Worm (Caenorhabditis elegans) whole organism, L3 larva: Measurements from ENCODE around the gene sax-7.

Experiments used
- R02D3.7 ChIP-seq: fragments of 150-350 bp; optimal IDR thresholded peaks from 2 replicates; lab custom pipeline; 2014; ENCODE audit warnings: missing biosample characterization, missing genetic modification characterization
- ZK546.5 ChIP-seq: sonication (generic microtip); optimal IDR thresholded peaks from 2 replicates; lab custom pipeline; 2017; ENCODE audit warnings: missing biosample characterization, missing genetic modification characterization
- aly-2 ChIP-seq: fragments of 150-350 bp; optimal IDR thresholded peaks from 2 replicates; lab custom pipeline; 2014; ENCODE audit warnings: missing biosample characterization, missing genetic modification characterization
- ama-1 ChIP-seq: fragments of 150-350 bp; optimal IDR thresholded peaks from 2 replicates; lab custom pipeline; 2018
- ceh-28 ChIP-seq: fragments of 150-350 bp; optimal IDR thresholded peaks from 2 replicates; lab custom pipeline; 2014; ENCODE audit warnings: missing biosample characterization, missing genetic modification reagents, missing genetic modification characterization
- ceh-82 ChIP-seq: fragments of 150-350 bp; optimal IDR thresholded peaks from 2 replicates; lab custom pipeline; 2014; ENCODE audit warnings: missing biosample characterization, missing genetic modification characterization
- ceh-9 ChIP-seq: sonication (generic microtip); optimal IDR thresholded peaks from 2 replicates; lab custom pipeline; 2018; ENCODE audit warnings: missing biosample characterization, missing genetic modification characterization
- daf-12 ChIP-seq: fragments of 150-350 bp; optimal IDR thresholded peaks from 2 replicates; lab custom pipeline; 2014; ENCODE audit warnings: missing biosample characterization, missing genetic modification reagents, missing genetic modification characterization
- egl-5 ChIP-seq: fragments of 150-350 bp; optimal IDR thresholded peaks from 2 replicates; lab custom pipeline; 2017; ENCODE audit warnings: missing biosample characterization, missing genetic modification reagents, missing genetic modification characterization, inconsistent platforms
- elt-1 ChIP-seq: fragments of 150-350 bp; optimal IDR thresholded peaks from 2 replicates; lab custom pipeline; 2014; ENCODE audit warnings: missing biosample characterization, missing genetic modification characterization
- elt-2 ChIP-seq: sonication (generic microtip); optimal IDR thresholded peaks from 2 replicates; lab custom pipeline; 2016; ENCODE audit warnings: missing genetic modification reagents, mild to moderate bottlenecking, missing genetic modification characterization, missing compliant biosample characterization
- elt-3 ChIP-seq, 3 experiments: fragments of 150-350 bp in 1 of 3; sonication (generic microtip) in 2 of 3; optimal IDR thresholded peaks; 2 replicates in 2 of 3; 4 replicates in 1 of 3; lab custom pipeline; 2014 to 2017; ENCODE audit warnings: missing biosample characterization in 3 of 3, missing genetic modification characterization in 3 of 3
- eor-1 ChIP-seq, 2 experiments: fragments of 150-350 bp; optimal IDR thresholded peaks; 2 replicates each; lab custom pipeline; 2014 to 2018; ENCODE audit warnings: missing biosample characterization in 2 of 2, missing genetic modification characterization in 2 of 2
- fkh-10 ChIP-seq: sonication (generic microtip); optimal IDR thresholded peaks from 2 replicates; lab custom pipeline; 2017; ENCODE audit warnings: missing biosample characterization, missing genetic modification reagents, missing genetic modification characterization
- fkh-2 ChIP-seq: fragments of 150-350 bp; optimal IDR thresholded peaks from 2 replicates; lab custom pipeline; 2014; ENCODE audit warnings: missing biosample characterization, missing genetic modification reagents, missing genetic modification characterization
- fos-1 ChIP-seq: fragments of 150-350 bp; optimal IDR thresholded peaks from 2 replicates; lab custom pipeline; 2014; ENCODE audit warnings: missing biosample characterization, missing genetic modification characterization
- hmg-11 ChIP-seq: sonication (generic microtip); optimal IDR thresholded peaks from 2 replicates; lab custom pipeline; 2016; ENCODE audit warnings: missing genetic modification characterization, missing compliant biosample characterization
- jun-1 ChIP-seq: fragments of 150-350 bp; optimal IDR thresholded peaks from 2 replicates; lab custom pipeline; 2014; ENCODE audit warnings: missing biosample characterization, missing genetic modification reagents, missing genetic modification characterization
- lin-15B ChIP-seq: fragments of 150-350 bp; optimal IDR thresholded peaks from 2 replicates; lab custom pipeline; 2014; ENCODE audit warnings: missing biosample characterization, missing genetic modification characterization
- lin-39 ChIP-seq: fragments of 150-350 bp; optimal IDR thresholded peaks from 2 replicates; lab custom pipeline; 2018; ENCODE audit warnings: missing biosample characterization, missing genetic modification reagents, missing genetic modification characterization
- lsy-12 ChIP-seq: sonication (generic microtip); optimal IDR thresholded peaks from 2 replicates; lab custom pipeline; 2016; ENCODE audit warnings: mild to moderate bottlenecking, missing genetic modification characterization, missing compliant biosample characterization
- mdl-1 ChIP-seq: fragments of 150-350 bp; optimal IDR thresholded peaks from 2 replicates; lab custom pipeline; 2014; ENCODE audit warnings: missing biosample characterization, missing genetic modification characterization
- nfya-1 ChIP-seq: sonication (generic microtip); optimal IDR thresholded peaks from 2 replicates; lab custom pipeline; 2017; ENCODE audit warnings: missing genetic modification characterization, mild to moderate bottlenecking, missing compliant biosample characterization, antibody characterized with exemption, moderate library complexity; ENCODE audit not compliant: insufficient read depth
- nhr-11 ChIP-seq: fragments of 150-350 bp; optimal IDR thresholded peaks from 2 replicates; lab custom pipeline; 2014; ENCODE audit warnings: missing biosample characterization, missing genetic modification characterization
- nhr-23 ChIP-seq: fragments of 150-350 bp; optimal IDR thresholded peaks from 2 replicates; lab custom pipeline; 2014; ENCODE audit warnings: missing biosample characterization, missing genetic modification reagents, missing genetic modification characterization
- nhr-237 ChIP-seq: fragments of 150-350 bp; optimal IDR thresholded peaks from 2 replicates; lab custom pipeline; 2014; ENCODE audit warnings: missing biosample characterization, missing genetic modification characterization
- nhr-25 ChIP-seq: sonication (generic microtip); optimal IDR thresholded peaks from 2 replicates; lab custom pipeline; 2017; ENCODE audit warnings: missing biosample characterization, missing genetic modification characterization
- nhr-28 ChIP-seq: fragments of 150-350 bp; optimal IDR thresholded peaks from 2 replicates; lab custom pipeline; 2014; ENCODE audit warnings: missing biosample characterization, missing genetic modification characterization
- nhr-43 ChIP-seq: sonication (generic microtip); optimal IDR thresholded peaks from 2 replicates; lab custom pipeline; 2016; ENCODE audit warnings: mild to moderate bottlenecking, missing genetic modification characterization, missing compliant biosample characterization; ENCODE audit not compliant: poor library complexity, severe bottlenecking
- nhr-76 ChIP-seq: fragments of 150-350 bp; sonication (generic microtip); optimal IDR thresholded peaks from 5 replicates; lab custom pipeline; 2014; ENCODE audit warnings: missing biosample characterization, missing genetic modification characterization
- pha-4 ChIP-seq: fragments of 150-350 bp; optimal IDR thresholded peaks from 2 replicates; lab custom pipeline; 2014; ENCODE audit warnings: missing biosample characterization, missing genetic modification reagents, missing genetic modification characterization
- pqm-1 ChIP-seq: fragments of 150-350 bp; optimal IDR thresholded peaks from 2 replicates; lab custom pipeline; 2017; ENCODE audit warnings: missing biosample characterization, missing genetic modification characterization, inconsistent platforms
- snpc-4 ChIP-seq: fragments of 150-350 bp; optimal IDR thresholded peaks from 2 replicates; lab custom pipeline; 2014; ENCODE audit warnings: missing biosample characterization, missing genetic modification characterization
- tbx-2 ChIP-seq: sonication (generic microtip); optimal IDR thresholded peaks from 2 replicates; lab custom pipeline; 2016; ENCODE audit warnings: mild to moderate bottlenecking, missing genetic modification characterization, missing compliant biosample characterization
- unc-39 ChIP-seq: sonication (generic microtip); optimal IDR thresholded peaks from 4 replicates; lab custom pipeline; 2017; ENCODE audit warnings: missing biosample characterization, missing genetic modification characterization
- unc-62 ChIP-seq: fragments of 150-350 bp; sonication (generic microtip); optimal IDR thresholded peaks from 4 replicates; lab custom pipeline; 2014; ENCODE audit warnings: missing biosample characterization, missing genetic modification reagents, missing genetic modification characterization
- zag-1 ChIP-seq: fragments of 150-350 bp; optimal IDR thresholded peaks from 2 replicates; lab custom pipeline; 2014; ENCODE audit warnings: missing biosample characterization, missing genetic modification characterization
- ztf-4 ChIP-seq: fragments of 150-350 bp; optimal IDR thresholded peaks from 2 replicates; lab custom pipeline; 2014; ENCODE audit warnings: missing biosample characterization, missing genetic modification characterization

Gene sax-7

DNA sequence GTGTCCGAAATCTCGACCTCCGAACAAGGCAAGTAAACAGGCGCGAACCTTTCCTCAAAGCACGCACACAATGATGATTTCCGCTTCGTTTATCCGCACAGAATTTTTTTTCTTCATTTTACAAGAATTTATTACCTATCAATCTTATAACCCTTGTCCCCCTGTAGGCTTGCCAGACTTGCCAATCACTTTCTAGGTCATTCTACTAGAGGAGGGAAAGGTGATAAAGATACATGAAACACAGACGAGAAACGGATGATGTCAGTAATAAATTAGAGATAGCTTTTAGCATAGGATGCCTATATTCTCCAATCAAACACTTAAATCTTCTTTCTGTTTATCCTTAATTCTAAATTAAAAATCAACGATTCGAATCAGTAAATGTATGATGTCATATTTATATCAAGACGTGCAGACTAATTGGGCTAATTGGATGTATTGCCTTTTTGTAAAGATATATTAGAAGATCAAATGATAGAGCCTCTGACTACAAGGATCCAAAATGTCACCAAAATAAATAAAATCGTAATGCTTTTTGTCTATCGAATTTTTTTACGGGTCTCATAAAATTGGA lies 35.1 kb upstream of the sax-7 start:
- peak; percentile 26 for TF ChIP-seq elt-2 (tag; lab: Kevin White, UChicago)
- TF ChIP-seq nhr-76 (tag; lab: Kevin White, UChicago): no peak
- TF ChIP-seq nhr-25 (tag; lab: Kevin White, UChicago): peak; percentile 70
- peak; percentile 57 for TF ChIP-seq nhr-23 (tag; lab: Kevin White, UChicago)
- TF ChIP-seq zag-1 (tag; lab: Kevin White, UChicago): no peak
- TF ChIP-seq unc-39 (tag; lab: Kevin White, UChicago): no peak
- no peak for TF ChIP-seq egl-5 (tag; lab: Kevin White, UChicago)
- TF ChIP-seq ama-1 (lab: Kevin White, UChicago): no peak
- TF ChIP-seq ceh-28 (tag; lab: Kevin White, UChicago): peak; percentile 3

ce11 chrIV:8028372-8028771 lies 34.1 kb upstream of the sax-7 start:
- TF ChIP-seq nhr-25 (tag; lab: Kevin White, UChicago) (peak; percentile 95), daf-12 (tag; lab: Kevin White, UChicago) (no peak), ztf-4 (tag; lab: Kevin White, UChicago) (no peak), ceh-82 (tag; lab: Kevin White, UChicago) (no peak), lsy-12 (tag; lab: Kevin White, UChicago) (peak; percentile 9), nhr-11 (tag; lab: Kevin White, UChicago) (no peak), ZK546.5 (tag; lab: Kevin White, UChicago) (no peak), ceh-9 (tag; lab: Kevin White, UChicago) (no peak), jun-1 (tag; lab: Kevin White, UChicago) (no peak), pqm-1 (tag; lab: Kevin White, UChicago) (peak; percentile 64), fkh-10 (GFP tag; lab: Kevin White, UChicago) (no peak), elt-3 (tag; optimal IDR thresholded peaks at IDR 0.05; lab: Kevin White, UChicago) (peak in 1 of 3 experiments; percentile 87), aly-2 (tag; lab: Kevin White, UChicago) (no peak), R02D3.7 (no peak), fkh-2 (tag; lab: Kevin White, UChicago) (no peak), nhr-23 (tag; lab: Kevin White, UChicago) (peak; percentile 92), ama-1 (lab: Kevin White, UChicago) (peak; percentile 56), fos-1 (tag; lab: Kevin White, UChicago) (no peak), nfya-1 (tag; lab: Kevin White, UChicago) (no peak), ceh-28 (tag; lab: Kevin White, UChicago) (no peak), nhr-43 (tag; lab: Kevin White, UChicago) (peak; percentile 75), nhr-76 (tag; lab: Kevin White, UChicago) (no peak), tbx-2 (tag; lab: Kevin White, UChicago) (no peak), elt-1 (tag; lab: Kevin White, UChicago) (peak; percentile 42), zag-1 (tag; lab: Kevin White, UChicago) (no peak), eor-1 (tag; optimal IDR thresholded peaks at IDR 0.05; lab: Kevin White, UChicago) (no peak), egl-5 (tag; lab: Kevin White, UChicago) (no peak), unc-62 (GFP tag; lab: Kevin White, UChicago) (no peak), snpc-4 (no peak), lin-15B (no peak), pha-4 (tag; lab: Kevin White, UChicago) (no peak), lin-39 (tag; lab: Kevin White, UChicago) (no peak), nhr-237 (tag; lab: Kevin White, UChicago) (no peak), elt-2 (tag; lab: Kevin White, UChicago) (peak; percentile 88), hmg-11 (tag; lab: Kevin White, UChicago) (no peak), nhr-28 (tag; lab: Kevin White, UChicago) (no peak), mdl-1 (peak; percentile 68)

- no peak for TF ChIP-seq R02D3.7
- TF ChIP-seq, all 47 proteins: peak for 0
These were observed 33.0 kb upstream of the sax-7 start, which contains the start of gene nhr-31 for ce11 chrIV:8029413-8029812. TSS of gene nhr-31 (minus strand) at chrIV:8029513.
